Fruit fly (Drosophila melanogaster): ENCODE measurements around the gene CG15564.

The CG15564 gene

dm6 chr3R:31222125-31222889, 12.9 kb downstream of the CG15564 start (continued):
- no peak for TF ChIP-seq Gug (GFP tag; IDR thresholded peaks at IDR 0.05)
- peak; percentile 47 for TF ChIP-seq CG34406 (GFP tag; optimal IDR thresholded peaks at IDR 0.05)
- TF ChIP-seq lz (GFP tag; optimal IDR thresholded peaks at IDR 0.05): peak; percentile 79
- TF ChIP-seq Blimp-1 (GFP tag; optimal IDR thresholded peaks at IDR 0.05): peak; percentile 6
- TF ChIP-seq OdsH (GFP tag; optimal IDR thresholded peaks at IDR 0.05): peak; percentile 71
- no peak for TF ChIP-seq CG6163 (GFP tag; IDR thresholded peaks at IDR 0.05)
- TF ChIP-seq dsx (GFP tag; optimal IDR thresholded peaks at IDR 0.05; ENCODE audit: poor library complexity, severe bottlenecking): peak; percentile 65
- TF ChIP-seq CG3032 (tag; optimal IDR thresholded peaks at IDR 0.05): peak; percentile 15
- no peak for TF ChIP-seq eg (GFP tag; IDR thresholded peaks at IDR 0.05)
- TF ChIP-seq Smox (GFP tag; optimal IDR thresholded peaks at IDR 0.05): peak; percentile 72
- peak; percentile 80 for TF ChIP-seq CG32006 (GFP tag; optimal IDR thresholded peaks at IDR 0.05)
- TF ChIP-seq vri (GFP tag; optimal IDR thresholded peaks at IDR 0.05): peak; percentile 79
- TF ChIP-seq CG4318 (GFP tag; optimal IDR thresholded peaks at IDR 0.05): no peak
- peak; percentile 31 to 59 for TF ChIP-seq ss (GFP tag; optimal IDR thresholded peaks at IDR 0.05)
- no peak for TF ChIP-seq CG6854 (GFP tag; optimal IDR thresholded peaks at IDR 0.05)
- TF ChIP-seq CG11762 (GFP tag; optimal IDR thresholded peaks at IDR 0.05; ENCODE audit: insufficient read depth): no peak
- TF ChIP-seq pdm3 (GFP tag; optimal IDR thresholded peaks at IDR 0.05): peak; percentile 75
- peak; percentile 66 for TF ChIP-seq Ets96B (tag; optimal IDR thresholded peaks at IDR 0.05)
- peak; percentile 61 for TF ChIP-seq cyc (GFP tag; optimal IDR thresholded peaks at IDR 0.05)
- TF ChIP-seq Sox15 (GFP tag; optimal IDR thresholded peaks at IDR 0.05): peak; percentile 48
- no peak for TF ChIP-seq CG16779 (tag; optimal IDR thresholded peaks at IDR 0.05)
- peak; percentile 78 for TF ChIP-seq CG31627 (GFP tag; optimal IDR thresholded peaks at IDR 0.05)
- TF ChIP-seq CG8119 (GFP tag; IDR thresholded peaks at IDR 0.05): no peak
- TF ChIP-seq acj6 (GFP tag; optimal IDR thresholded peaks at IDR 0.05): peak; percentile 66
- TF ChIP-seq net (GFP tag; optimal IDR thresholded peaks at IDR 0.05): peak; percentile 69
- TF ChIP-seq CG11902 (GFP tag; optimal IDR thresholded peaks at IDR 0.05): peak; percentile 34
- peak; percentile 32 for TF ChIP-seq CG6276 (GFP tag; optimal IDR thresholded peaks at IDR 0.05)
- TF ChIP-seq fd59A (GFP tag; optimal IDR thresholded peaks at IDR 0.05): peak; percentile 64
- peak; percentile 75 for TF ChIP-seq Eip75B (GFP tag; optimal IDR thresholded peaks at IDR 0.05)
- peak; percentile 44 for TF ChIP-seq dac (GFP tag; optimal IDR thresholded peaks at IDR 0.05)
- TF ChIP-seq fkh (GFP tag; optimal IDR thresholded peaks at IDR 0.05): peak; percentile 10
- TF ChIP-seq Hr39 (GFP tag; optimal IDR thresholded peaks at IDR 0.05): peak; percentile 79
- TF ChIP-seq Sox14 (GFP tag; optimal IDR thresholded peaks at IDR 0.05): peak; percentile 72
- TF ChIP-seq CG8319 (GFP tag; optimal IDR thresholded peaks at IDR 0.05): peak; percentile 42
- peak; percentile 74 for TF ChIP-seq Hr4 (GFP tag; optimal IDR thresholded peaks at IDR 0.05)
- TF ChIP-seq CG6808 (GFP tag; optimal IDR thresholded peaks at IDR 0.05): peak; percentile 61
- no peak for TF ChIP-seq Eip93F (GFP tag; optimal IDR thresholded peaks at IDR 0.05)
- peak; percentile 57 for TF ChIP-seq CG8632 (GFP tag; optimal IDR thresholded peaks at IDR 0.05)

- peak; percentile 37 for TF ChIP-seq Blimp-1 (GFP tag; optimal IDR thresholded peaks at IDR 0.05)
- peak; percentile 44 for TF ChIP-seq pdm3 (GFP tag; optimal IDR thresholded peaks at IDR 0.05)
- TF ChIP-seq Eip78C (GFP tag): peak; percentile 68
- TF ChIP-seq CG34406 (GFP tag; optimal IDR thresholded peaks at IDR 0.05): peak; percentile 41
- peak; percentile 62 for TF ChIP-seq CG3032 (tag; optimal IDR thresholded peaks at IDR 0.05)
- no peak for TF ChIP-seq CG10631 (GFP tag; optimal IDR thresholded peaks at IDR 0.05)
- TF ChIP-seq Ets21C (GFP tag; optimal IDR thresholded peaks at IDR 0.05): no peak
- TF ChIP-seq Ets96B (tag; optimal IDR thresholded peaks at IDR 0.05): peak; percentile 71
- TF ChIP-seq dac (GFP tag; optimal IDR thresholded peaks at IDR 0.05): peak; percentile 62
- TF ChIP-seq CG11762 (GFP tag; optimal IDR thresholded peaks at IDR 0.05; ENCODE audit: insufficient read depth): peak; percentile 33
- peak; percentile 52 for TF ChIP-seq Lpt (GFP tag; optimal IDR thresholded peaks at IDR 0.05)
- TF ChIP-seq svp (GFP tag): peak; percentile 91
- peak; percentile 58 to 74 for TF ChIP-seq salr (GFP tag; optimal IDR thresholded peaks at IDR 0.05)
- TF ChIP-seq CG6854 (GFP tag; optimal IDR thresholded peaks at IDR 0.05): peak; percentile 54
- TF ChIP-seq CG31627 (GFP tag; optimal IDR thresholded peaks at IDR 0.05): no peak
- peak; percentile 83 for TF ChIP-seq CG6808 (GFP tag; optimal IDR thresholded peaks at IDR 0.05)
- no peak for TF ChIP-seq cyc (GFP tag; optimal IDR thresholded peaks at IDR 0.05)
- TF ChIP-seq dsx (GFP tag; optimal IDR thresholded peaks at IDR 0.05; ENCODE audit: poor library complexity, severe bottlenecking): peak; percentile 66
- TF ChIP-seq CG8319 (GFP tag; optimal IDR thresholded peaks at IDR 0.05): peak; percentile 26
- peak; percentile 66 for TF ChIP-seq CG32006 (GFP tag; optimal IDR thresholded peaks at IDR 0.05)
- TF ChIP-seq Sox15 (GFP tag; optimal IDR thresholded peaks at IDR 0.05): no peak
- peak; percentile 25 for TF ChIP-seq Eip93F (GFP tag; optimal IDR thresholded peaks at IDR 0.05)
- TF ChIP-seq lz (GFP tag; optimal IDR thresholded peaks at IDR 0.05): no peak
- TF ChIP-seq CG10669 (GFP tag; optimal IDR thresholded peaks at IDR 0.05): peak; percentile 75
- TF ChIP-seq Sox14 (GFP tag; optimal IDR thresholded peaks at IDR 0.05): peak; percentile 40
- TF ChIP-seq CG6276 (GFP tag; optimal IDR thresholded peaks at IDR 0.05): peak; percentile 85
Observed at dm6 chr3R:31221337-31222047, 13.7 kb downstream of the CG15564 start.

Data from whole organism, prepupa.